Fruit fly (Drosophila melanogaster) S2 (cell line): ENCODE data around the gene CG32847.

ENCODE experiments used
- CG8478 ChIP-seq: fragments of >200 bp; optimal IDR thresholded peaks from 2 replicates; lab custom pipeline; 2018
- CTCF ChIP-seq, 2 experiments: fragments of >200 bp; optimal IDR thresholded peaks; 2 replicates each; lab custom pipeline; 2018

dm6 chr3L:15089083-15089704 is 32.2 kb upstream of the CG32847 start:
- TF ChIP-seq CG8478 (lab: Kevin White, UChicago) (no peak), CTCF (optimal IDR thresholded peaks at IDR 0.05; lab: Kevin White, UChicago) (no peak)
